Worm (Caenorhabditis elegans) whole organism, L2 larva: ENCODE results near the gene K10D11.7.

Experiments
- ceh-82 ChIP-seq: fragments of 150-350 bp; optimal IDR thresholded peaks from 2 replicates; lab custom pipeline; 2014; ENCODE audit warnings: missing biosample characterization, missing genetic modification characterization
- nhr-12 ChIP-seq: fragments of 150-350 bp; optimal IDR thresholded peaks from 2 replicates; lab custom pipeline; 2014; ENCODE audit warnings: missing biosample characterization, missing genetic modification characterization
- skn-1 ChIP-seq: sonication (generic microtip); optimal IDR thresholded peaks from 2 replicates; lab custom pipeline; 2017; ENCODE audit warnings: missing biosample characterization, missing genetic modification characterization
- snpc-4 ChIP-seq: fragments of 150-350 bp; optimal IDR thresholded peaks from 2 replicates; lab custom pipeline; 2014; ENCODE audit warnings: missing biosample characterization, missing genetic modification characterization

DNA sequence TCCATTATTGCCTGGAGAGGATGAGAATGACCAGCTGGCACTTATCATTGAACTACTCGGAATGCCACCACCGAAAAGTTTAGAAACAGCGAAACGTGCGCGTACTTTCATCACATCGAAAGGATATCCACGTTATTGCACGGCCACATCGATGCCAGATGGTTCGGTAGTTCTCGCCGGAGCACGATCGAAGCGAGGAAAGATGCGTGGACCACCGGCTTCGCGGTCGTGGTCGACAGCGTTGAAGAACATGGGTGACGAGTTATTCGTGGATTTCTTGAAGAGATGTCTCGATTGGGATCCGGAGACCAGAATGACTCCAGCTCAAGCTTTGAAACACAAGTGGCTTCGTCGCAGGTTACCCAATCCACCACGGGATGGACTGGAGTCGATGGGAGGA lies 37.7 kb upstream of the K10D11.7 start:
- TF ChIP-seq snpc-4 (tag; lab: Kevin White, UChicago) (no peak), ceh-82 (tag; lab: Kevin White, UChicago) (no peak), skn-1 (tag; lab: Kevin White, UChicago) (no peak), nhr-12 (tag; lab: Kevin White, UChicago) (no peak)
